Fruit fly (Drosophila melanogaster) Kc167 (cell line): ENCODE measurements around the gene dmrt11E.

ENCODE experiments used
- Myc ChIP-seq: fragments of >200 bp; optimal IDR thresholded peaks from 2 replicates; lab custom pipeline; 2017; ENCODE audit warnings: missing external identifiers
- Sin3A ChIP-seq: fragments of >200 bp; optimal IDR thresholded peaks from 2 replicates; lab custom pipeline; 2018; ENCODE audit warnings: missing external identifiers
- h ChIP-seq: fragments of >200 bp; optimal IDR thresholded peaks from 3 replicates; lab custom pipeline; 2018; ENCODE audit warnings: missing external identifiers
- insv ChIP-seq: fragments of >200 bp; optimal IDR thresholded peaks from 3 replicates; lab custom pipeline; 2018; ENCODE audit warnings: missing external identifiers
- psq ChIP-seq: fragments of >200 bp; optimal IDR thresholded peaks from 2 replicates; lab custom pipeline; 2017; ENCODE audit warnings: missing external identifiers
- ttk ChIP-seq: sonication (Bioruptor generic); optimal IDR thresholded peaks from 2 replicates; lab custom pipeline; 2017; ENCODE audit warnings: missing external identifiers

dm6 chrX:13374154-13374536 lies 6.2 kb downstream of the dmrt11E start:
- TF ChIP-seq psq (lab: Kevin White, UChicago) (no peak), ttk (lab: Kevin White, UChicago) (no peak), Sin3A (lab: Kevin White, UChicago) (no peak), Myc (no peak), insv (lab: Kevin White, UChicago) (no peak), h (lab: Kevin White, UChicago) (no peak)
